Worm (Caenorhabditis elegans): ENCODE results near the gene ZK856.16.

ce11 chrV:10241121-10241803 is 35.9 kb upstream of the ZK856.16 start, which contains the start of the genes C12D8.21 and col-148:
- TF ChIP-seq fkh-10 (GFP tag; optimal IDR thresholded peaks at IDR 0.05) (no peak), nhr-11 (tag; optimal IDR thresholded peaks at IDR 0.05) (no peak), elt-2 (tag; optimal IDR thresholded peaks at IDR 0.05) (no peak), unc-42 (tag; optimal IDR thresholded peaks at IDR 0.05) (no peak), pag-3 (tag; optimal IDR thresholded peaks at IDR 0.05; ENCODE audit: borderline replicate concordance) (no peak), ceh-14 (tag; optimal IDR thresholded peaks at IDR 0.05) (no peak), lim-6 (tag; optimal IDR thresholded peaks at IDR 0.05) (no peak)
